Worm (Caenorhabditis elegans) whole organism, L3 larva: ENCODE measurements around the gene T20D4.3.
A peak's percentile ranks its signal among the peaks of the same experiment; 100 is the strongest.

Experiments
- R02D3.7 ChIP-seq: fragments of 150-350 bp; optimal IDR thresholded peaks from 2 replicates; lab custom pipeline; 2014; ENCODE audit warnings: missing biosample characterization, missing genetic modification characterization
- ceh-16 ChIP-seq: sonication (generic microtip); optimal IDR thresholded peaks from 2 replicates; lab custom pipeline; 2017; ENCODE audit warnings: missing biosample characterization, missing genetic modification characterization
- ceh-28 ChIP-seq: fragments of 150-350 bp; optimal IDR thresholded peaks from 2 replicates; lab custom pipeline; 2014; ENCODE audit warnings: missing biosample characterization, missing genetic modification reagents, missing genetic modification characterization
- ceh-9 ChIP-seq: sonication (generic microtip); optimal IDR thresholded peaks from 2 replicates; lab custom pipeline; 2018; ENCODE audit warnings: missing biosample characterization, missing genetic modification characterization
- elt-1 ChIP-seq: fragments of 150-350 bp; optimal IDR thresholded peaks from 2 replicates; lab custom pipeline; 2014; ENCODE audit warnings: missing biosample characterization, missing genetic modification characterization
- elt-2 ChIP-seq: sonication (generic microtip); optimal IDR thresholded peaks from 2 replicates; lab custom pipeline; 2016; ENCODE audit warnings: missing genetic modification reagents, mild to moderate bottlenecking, missing genetic modification characterization, missing compliant biosample characterization
- fkh-10 ChIP-seq: sonication (generic microtip); optimal IDR thresholded peaks from 2 replicates; lab custom pipeline; 2017; ENCODE audit warnings: missing biosample characterization, missing genetic modification reagents, missing genetic modification characterization
- hmg-11 ChIP-seq: sonication (generic microtip); optimal IDR thresholded peaks from 2 replicates; lab custom pipeline; 2016; ENCODE audit warnings: missing genetic modification characterization, missing compliant biosample characterization
- lin-15B ChIP-seq: fragments of 150-350 bp; optimal IDR thresholded peaks from 2 replicates; lab custom pipeline; 2014; ENCODE audit warnings: missing biosample characterization, missing genetic modification characterization
- lsy-12 ChIP-seq: sonication (generic microtip); optimal IDR thresholded peaks from 2 replicates; lab custom pipeline; 2016; ENCODE audit warnings: mild to moderate bottlenecking, missing genetic modification characterization, missing compliant biosample characterization
- mdl-1 ChIP-seq: fragments of 150-350 bp; optimal IDR thresholded peaks from 2 replicates; lab custom pipeline; 2014; ENCODE audit warnings: missing biosample characterization, missing genetic modification characterization
- nfya-1 ChIP-seq: sonication (generic microtip); optimal IDR thresholded peaks from 2 replicates; lab custom pipeline; 2017; ENCODE audit warnings: missing genetic modification characterization, mild to moderate bottlenecking, missing compliant biosample characterization, antibody characterized with exemption, moderate library complexity; ENCODE audit not compliant: insufficient read depth
- nhr-28 ChIP-seq: fragments of 150-350 bp; optimal IDR thresholded peaks from 2 replicates; lab custom pipeline; 2014; ENCODE audit warnings: missing biosample characterization, missing genetic modification characterization
- nhr-43 ChIP-seq: sonication (generic microtip); optimal IDR thresholded peaks from 2 replicates; lab custom pipeline; 2016; ENCODE audit warnings: mild to moderate bottlenecking, missing genetic modification characterization, missing compliant biosample characterization; ENCODE audit not compliant: poor library complexity, severe bottlenecking
- nhr-77 ChIP-seq: fragments of 150-350 bp; optimal IDR thresholded peaks from 2 replicates; lab custom pipeline; 2014; ENCODE audit warnings: missing biosample characterization, missing genetic modification characterization
- pha-4 ChIP-seq: fragments of 150-350 bp; optimal IDR thresholded peaks from 2 replicates; lab custom pipeline; 2014; ENCODE audit warnings: missing biosample characterization, missing genetic modification reagents, missing genetic modification characterization
- pqm-1 ChIP-seq: fragments of 150-350 bp; optimal IDR thresholded peaks from 2 replicates; lab custom pipeline; 2017; ENCODE audit warnings: missing biosample characterization, missing genetic modification characterization, inconsistent platforms
- sea-2 ChIP-seq: fragments of 150-350 bp; sonication (generic microtip); optimal IDR thresholded peaks from 4 replicates; lab custom pipeline; 2014; ENCODE audit warnings: missing biosample characterization, missing genetic modification reagents, missing genetic modification characterization
- tbx-2 ChIP-seq: sonication (generic microtip); optimal IDR thresholded peaks from 2 replicates; lab custom pipeline; 2016; ENCODE audit warnings: mild to moderate bottlenecking, missing genetic modification characterization, missing compliant biosample characterization
- unc-62 ChIP-seq: fragments of 150-350 bp; sonication (generic microtip); optimal IDR thresholded peaks from 4 replicates; lab custom pipeline; 2014; ENCODE audit warnings: missing biosample characterization, missing genetic modification reagents, missing genetic modification characterization

Gene T20D4.3

DNA sequence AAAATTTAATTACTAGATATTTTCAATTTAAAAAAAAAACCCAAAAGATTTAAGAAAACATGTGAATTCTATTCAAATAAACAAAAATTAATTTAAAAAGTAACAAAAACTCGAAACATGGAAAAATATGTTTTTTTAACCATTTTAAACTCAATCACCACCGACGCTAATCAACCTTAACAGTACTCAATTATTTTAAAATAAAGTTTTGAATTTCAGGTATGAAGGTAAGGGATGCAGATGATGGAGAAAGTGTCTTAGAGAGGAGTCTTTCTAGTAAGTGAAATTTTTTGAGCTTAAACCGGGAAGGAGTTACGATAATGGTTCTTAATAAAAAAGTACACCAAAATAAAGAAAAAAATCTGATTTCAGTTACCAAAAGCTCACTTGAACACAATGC is 45.5 kb downstream of the T20D4.3 start, which contains the start of gene slc-28.1:
Gene slc-28.1, plus strand, starts transcription at position 301 of the 400 bp plus-strand sequence.
- no peak for TF ChIP-seq ceh-16 (tag; lab: Kevin White, UChicago)

DNA sequence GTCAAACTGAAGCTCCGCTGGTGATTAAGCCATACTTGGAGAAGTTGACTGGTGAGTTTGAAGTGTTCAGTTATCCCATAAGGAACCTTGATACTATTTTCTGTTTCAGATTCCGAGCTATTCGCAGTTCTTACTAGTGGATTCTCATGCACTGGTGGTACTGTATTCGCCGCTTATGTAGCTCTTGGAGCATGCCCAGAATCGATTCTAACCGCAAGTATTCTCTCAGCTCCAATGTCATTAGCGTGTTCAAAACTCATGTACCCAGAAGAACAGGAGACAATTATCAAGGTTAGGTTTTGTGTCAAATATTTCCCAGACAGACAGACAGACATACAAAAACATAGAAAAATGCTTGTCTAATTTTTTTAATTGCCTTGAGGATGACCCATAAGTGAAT is 46.9 kb downstream of the T20D4.3 start:
- TF ChIP-seq tbx-2 (tag; lab: Kevin White, UChicago) (no peak), nhr-43 (tag; lab: Kevin White, UChicago) (no peak), lin-15B (no peak), sea-2 (GFP tag; lab: Kevin White, UChicago) (no peak), lsy-12 (tag; lab: Kevin White, UChicago) (no peak), elt-1 (tag; lab: Kevin White, UChicago) (no peak), ceh-28 (tag; lab: Kevin White, UChicago) (no peak), ceh-9 (tag; lab: Kevin White, UChicago) (no peak), R02D3.7 (no peak), pha-4 (tag; lab: Kevin White, UChicago) (no peak), mdl-1 (tag; lab: Kevin White, UChicago) (no peak)

DNA sequence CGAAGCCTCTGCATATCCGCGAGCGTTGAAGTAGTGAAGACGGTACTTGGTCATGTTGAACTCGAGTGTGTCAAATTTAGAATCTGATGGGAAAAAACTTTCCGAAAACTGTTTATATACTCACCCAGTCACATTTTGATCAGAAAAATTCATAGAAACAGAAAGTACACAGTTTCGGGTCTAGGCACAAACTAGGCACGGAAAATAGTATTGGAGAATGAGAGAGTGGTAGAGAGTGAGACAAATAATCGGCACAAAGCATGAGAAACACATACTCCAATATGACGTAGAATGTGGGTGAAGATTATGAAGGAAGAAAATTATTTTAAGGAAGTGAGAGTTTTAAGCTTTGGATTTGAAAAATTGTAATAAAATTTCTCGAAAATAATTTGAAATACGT is 50.4 kb downstream of the T20D4.3 start, which contains the start of gene gst-33:
Gene gst-33, minus strand, starts transcription at position 127 of the 400 bp plus-strand sequence.
- TF ChIP-seq nhr-28 (no peak), fkh-10 (no peak), nfya-1 (tag; lab: Kevin White, UChicago) (no peak), pqm-1 (tag; lab: Kevin White, UChicago) (peak; percentile 67), elt-2 (tag; lab: Kevin White, UChicago) (peak; percentile 63), ceh-28 (tag; lab: Kevin White, UChicago) (peak; percentile 4), hmg-11 (no peak), nhr-43 (tag; lab: Kevin White, UChicago) (peak; percentile 18)

DNA sequence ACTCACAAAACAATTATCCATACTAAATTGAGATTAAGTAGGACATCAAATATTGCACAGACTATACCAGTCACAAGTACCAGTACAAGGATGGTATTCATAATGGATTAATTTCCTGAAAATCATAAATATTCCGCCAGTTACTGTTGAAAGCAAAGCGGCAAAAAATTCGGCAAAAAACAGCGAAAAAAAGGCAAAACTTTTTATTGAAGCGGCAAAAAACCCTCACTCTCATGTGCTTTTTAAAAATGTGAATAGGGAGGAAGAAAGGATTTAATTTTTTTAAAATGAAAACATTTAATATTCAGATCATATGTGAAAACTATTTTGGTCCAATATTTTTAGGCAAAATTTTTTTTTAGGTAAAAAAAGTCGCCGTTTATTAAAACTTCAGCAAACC is 52.8 kb downstream of the T20D4.3 start, which contains the start of gene srbc-29:
Gene srbc-29, minus strand, starts transcription at position 101 of the 400 bp plus-strand sequence.
- TF ChIP-seq unc-62 (no peak), R02D3.7 (no peak), nhr-28 (no peak), nhr-77 (tag; lab: Kevin White, UChicago) (no peak), fkh-10 (no peak), ceh-28 (tag; lab: Kevin White, UChicago) (no peak)
